Worm (Caenorhabditis elegans): ENCODE measurements around the gene ndc-80.

Gene ndc-80

DNA sequence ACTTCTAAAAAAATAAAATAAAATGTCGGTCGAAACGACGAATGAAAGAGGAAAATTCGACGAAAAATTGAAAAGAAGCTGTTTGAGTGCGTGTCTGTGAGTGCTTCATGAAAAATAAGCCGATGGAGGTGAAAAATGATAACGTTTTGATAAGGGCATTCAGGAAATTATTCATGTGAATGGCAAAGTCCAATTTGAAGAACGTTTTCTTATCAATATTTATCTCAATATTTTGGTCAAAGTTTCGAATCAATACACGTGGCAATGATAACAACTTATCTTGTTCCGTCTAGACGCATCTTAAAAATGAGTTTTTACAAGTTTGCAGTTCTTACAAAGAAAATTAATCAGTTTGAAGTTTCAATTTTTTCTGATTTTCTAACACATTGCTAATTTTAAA lies 26.8 kb upstream of the ndc-80 start (continued):
- TF ChIP-seq Y5F2A.4 (GFP tag; optimal IDR thresholded peaks at IDR 0.05) (no peak), egl-27 (tag; optimal IDR thresholded peaks at IDR 0.05) (no peak), fos-1 (tag; optimal IDR thresholded peaks at IDR 0.05) (no peak), daf-19 (GFP tag; conservative IDR thresholded peaks at IDR 0.05) (no peak), nhr-11 (tag; optimal IDR thresholded peaks at IDR 0.05) (no peak)

DNA sequence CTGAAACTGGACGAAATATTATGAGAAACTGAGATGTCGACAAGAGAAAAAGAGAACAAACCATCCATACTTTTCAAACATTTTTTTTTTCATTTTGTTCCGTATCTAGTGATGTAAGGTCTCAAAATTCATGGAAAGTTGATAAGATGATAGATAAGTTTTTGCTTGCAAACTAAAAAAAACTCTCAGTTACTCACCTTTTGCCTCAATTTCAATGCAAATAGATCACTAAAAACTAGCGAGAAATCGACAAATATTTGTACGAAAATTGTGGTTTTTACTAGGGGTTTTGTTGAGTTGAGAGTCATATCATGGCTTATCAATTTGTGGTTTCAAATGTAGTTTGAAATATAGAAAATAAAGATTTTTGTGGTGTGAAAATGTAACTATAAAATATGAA lies 25.1 kb upstream of the ndc-80 start:
- TF ChIP-seq pqm-1 (tag; optimal IDR thresholded peaks at IDR 0.05) (peak; percentile 2), daf-19 (GFP tag; conservative IDR thresholded peaks at IDR 0.05) (no peak), dmd-6 (GFP tag; IDR thresholded peaks at IDR 0.05) (peak; percentile 34), daf-16 (GFP tag; optimal IDR thresholded peaks at IDR 0.05) (no peak), daf-16 (tag; optimal IDR thresholded peaks at IDR 0.05) (peak; percentile 50), unc-130 (GFP tag; optimal IDR thresholded peaks at IDR 0.05) (no peak), aha-1 (tag) (peak; percentile 59)

DNA sequence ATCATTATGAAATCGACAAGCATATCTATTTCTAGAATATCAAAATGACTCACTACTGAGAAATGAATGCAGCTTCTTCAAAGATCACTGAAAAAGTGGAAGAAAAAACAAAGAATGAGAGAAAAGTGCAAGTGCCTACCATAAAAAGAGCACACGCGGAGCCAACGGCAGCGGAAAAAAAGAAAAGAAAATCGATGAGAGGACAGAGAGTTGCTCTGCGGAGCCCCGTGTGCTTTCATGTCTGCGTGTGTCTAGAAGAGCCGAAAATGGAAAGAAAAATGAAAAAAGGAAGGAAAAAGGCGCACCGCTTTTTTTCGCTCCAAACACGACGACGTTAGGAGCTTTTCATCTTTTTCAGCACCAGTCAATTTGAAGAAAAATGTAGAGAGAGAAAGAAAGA lies 23.2 kb upstream of the ndc-80 start, which contains the start of gene ipla-7:
Gene ipla-7 (minus strand): TSS at position 122 of the 400 bp plus-strand sequence.
- TF ChIP-seq mdt-29 (GFP tag; IDR thresholded peaks at IDR 0.05) (no peak), saeg-2 (GFP tag; IDR thresholded peaks at IDR 0.05) (0 out of 2 replicates have a peak, but pooled peaks have one; percentile 32), mep-1 (tag; optimal IDR thresholded peaks at IDR 0.05) (peak; percentile 24), nhr-25 (tag; optimal IDR thresholded peaks at IDR 0.05; ENCODE audit: borderline replicate concordance, insufficient read depth) (no peak), dve-1 (tag; optimal IDR thresholded peaks at IDR 0.05; ENCODE audit: insufficient read depth) (no peak), pha-4 (GFP tag; IDR thresholded peaks at IDR 0.05) (no peak), pha-4 (tag; optimal IDR thresholded peaks at IDR 0.05) (no peak), lsy-2 (tag; optimal IDR thresholded peaks at IDR 0.05) (peak in 1 of 2 experiments; percentile 50), hlh-30 (tag; optimal IDR thresholded peaks at IDR 0.05; ENCODE audit: insufficient read depth) (peak; percentile 67), ceh-32 (tag; optimal IDR thresholded peaks at IDR 0.05; ENCODE audit: poor library complexity) (no peak), nhr-6 (tag; optimal IDR thresholded peaks at IDR 0.05) (no peak), F10B5.3 (tag; optimal IDR thresholded peaks at IDR 0.05) (no peak), aha-1 (tag) (peak; percentile 34), F37D6.2 (tag; optimal IDR thresholded peaks at IDR 0.05) (no peak), nhr-102 (tag; optimal IDR thresholded peaks at IDR 0.05) (no peak), ama-1 (optimal IDR thresholded peaks at IDR 0.05) (no peak), ctbp-1 (GFP tag; IDR thresholded peaks at IDR 0.05) (0 out of 2 replicates have a peak, but pooled peaks have one; percentile 31), sdz-12 (GFP tag; optimal IDR thresholded peaks at IDR 0.05) (no peak), mes-2 (tag; optimal IDR thresholded peaks at IDR 0.05; ENCODE audit: poor library complexity, severe bottlenecking) (no peak), attf-4 (tag; optimal IDR thresholded peaks at IDR 0.05) (no peak), mxl-3 (GFP tag; optimal IDR thresholded peaks at IDR 0.05) (no peak), zfp-3 (GFP tag; conservative IDR thresholded peaks at IDR 0.05) (no peak), spr-3 (GFP tag; optimal IDR thresholded peaks at IDR 0.05) (no peak), D1046.2 (GFP tag; IDR thresholded peaks at IDR 0.05) (no peak), ceh-82 (tag; optimal IDR thresholded peaks at IDR 0.05) (no peak), dmd-6 (GFP tag; IDR thresholded peaks at IDR 0.05) (peak; percentile 25; the same call in 1 of the 2 replicates), tra-1 (GFP tag; IDR thresholded peaks at IDR 0.05) (no peak), hlh-11 (tag; optimal IDR thresholded peaks at IDR 0.05) (peak; percentile 16), gei-8 (GFP tag; optimal IDR thresholded peaks at IDR 0.05) (no peak), fos-1 (tag; optimal IDR thresholded peaks at IDR 0.05) (no peak), zip-2 (tag; optimal IDR thresholded peaks at IDR 0.05) (no peak), nhr-42 (GFP tag; IDR thresholded peaks at IDR 0.05) (no peak), daf-8 (GFP tag; IDR thresholded peaks at IDR 0.05) (no peak), daf-12 (tag; optimal IDR thresholded peaks at IDR 0.05) (no peak), hmg-1.1 (GFP tag; IDR thresholded peaks at IDR 0.05) (0 out of 2 replicates have a peak, but pooled peaks have one; percentile 43), zag-1 (tag; optimal IDR thresholded peaks at IDR 0.05) (no peak), rbr-2 (tag; optimal IDR thresholded peaks at IDR 0.05) (peak; percentile 38), php-3 (GFP tag; IDR thresholded peaks at IDR 0.05) (no peak), aly-2 (tag; optimal IDR thresholded peaks at IDR 0.05) (no peak), unc-39 (tag; optimal IDR thresholded peaks at IDR 0.05) (no peak), daf-16 (GFP tag; optimal IDR thresholded peaks at IDR 0.05) (no peak), daf-16 (tag; optimal IDR thresholded peaks at IDR 0.05) (peak; percentile 22)
